Worm (Caenorhabditis elegans) whole organism, early embryonic: ENCODE measurements around the gene F32H5.3.

Experiments used
- F13C5.2 ChIP-seq: sonication (generic microtip); optimal IDR thresholded peaks from 2 replicates; lab custom pipeline; 2017; ENCODE audit warnings: mild to moderate bottlenecking, missing genetic modification characterization, inconsistent platforms, missing compliant biosample characterization
- ama-1 ChIP-seq: fragments of 150-350 bp; optimal IDR thresholded peaks from 2 replicates; lab custom pipeline; 2014
- flt-1 ChIP-seq: fragments of 200-800 bp; sonication (Bioruptor generic); IDR thresholded peaks from 2 replicates; pipeline ENCODE4 v1.3.6; 2022; ENCODE audit warnings: missing genetic modification characterization, missing compliant biosample characterization
- hmbx-1 ChIP-seq: sonication (generic microtip); optimal IDR thresholded peaks from 2 replicates; lab custom pipeline; 2016; ENCODE audit warnings: mild to moderate bottlenecking, missing genetic modification characterization, missing compliant biosample characterization
- hmg-4 ChIP-seq: fragments of 200-800 bp; sonication (Bioruptor generic); optimal IDR thresholded peaks from 2 replicates; lab custom pipeline; 2018; ENCODE audit warnings: mild to moderate bottlenecking, missing genetic modification characterization, missing compliant biosample characterization
- hnd-1 ChIP-seq: sonication (generic microtip); optimal IDR thresholded peaks from 2 replicates; lab custom pipeline; 2016; ENCODE audit warnings: missing genetic modification characterization, missing compliant biosample characterization

DNA sequence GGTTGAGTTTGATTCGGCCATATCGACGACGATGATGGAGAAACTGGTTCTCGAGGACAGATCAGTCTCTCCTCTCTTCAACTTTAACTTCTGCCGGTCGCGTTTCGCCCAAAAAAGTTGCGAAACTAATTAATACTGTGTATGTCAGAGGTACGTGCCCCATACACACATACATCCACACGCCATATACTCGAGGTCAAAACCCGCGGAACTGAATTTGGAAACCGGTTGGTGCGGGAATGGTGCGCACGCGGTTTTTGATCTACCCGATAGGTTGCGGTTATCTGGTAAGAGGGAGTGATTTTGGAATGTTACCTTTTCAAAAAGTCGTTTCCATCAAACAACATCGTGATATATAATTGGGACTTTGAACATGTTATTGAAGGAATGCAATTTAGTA, 21.0 kb downstream of the F32H5.3 start, which contains the start of gene ifbp-1:
- no peak for TF ChIP-seq ama-1 (lab: Kevin White, UChicago)
- TF ChIP-seq hnd-1 (tag; lab: Kevin White, UChicago), result no peak
- TF ChIP-seq flt-1 (GFP tag; lab: Robert Waterston, UW), result no peak
- TF ChIP-seq F13C5.2 (tag; lab: Kevin White, UChicago), result no peak
- no peak for TF ChIP-seq hmbx-1 (tag; lab: Kevin White, UChicago)
- no peak for TF ChIP-seq hmg-4 (GFP tag; lab: Kevin White, UChicago)
